Fruit fly (Drosophila melanogaster) Kc167 (cell line): ENCODE results near the gene CG34404.

Experiments
- Myc ChIP-seq: fragments of >200 bp; optimal IDR thresholded peaks from 2 replicates; lab custom pipeline; 2017; ENCODE audit warnings: missing external identifiers
- h ChIP-seq: fragments of >200 bp; optimal IDR thresholded peaks from 3 replicates; lab custom pipeline; 2018; ENCODE audit warnings: missing external identifiers
- psq ChIP-seq: fragments of >200 bp; optimal IDR thresholded peaks from 2 replicates; lab custom pipeline; 2017; ENCODE audit warnings: missing external identifiers

- TF ChIP-seq Myc (lab: Kevin White, UChicago) (no peak), psq (lab: Kevin White, UChicago) (no peak), h (no peak)
These were observed 37.0 kb downstream of the CG34404 start, which contains the start of gene mRpL9 for dm6 chr3R:15330472-15330871.
